Fruit fly (Drosophila melanogaster): ENCODE results near the gene TrissinR.

- TF ChIP-seq OdsH (GFP tag; optimal IDR thresholded peaks at IDR 0.05) (no peak), Gug (GFP tag; IDR thresholded peaks at IDR 0.05) (no peak), CG6808 (GFP tag; optimal IDR thresholded peaks at IDR 0.05) (no peak), CG16779 (tag; optimal IDR thresholded peaks at IDR 0.05) (no peak), Met (GFP tag; optimal IDR thresholded peaks at IDR 0.05) (no peak), dsx (GFP tag; optimal IDR thresholded peaks at IDR 0.05; ENCODE audit: poor library complexity, severe bottlenecking) (no peak), Sox15 (GFP tag; optimal IDR thresholded peaks at IDR 0.05) (no peak), CG15336 (GFP tag; IDR thresholded peaks at IDR 0.05) (no peak), Eip75B (GFP tag; optimal IDR thresholded peaks at IDR 0.05) (no peak), CG11762 (GFP tag; optimal IDR thresholded peaks at IDR 0.05; ENCODE audit: insufficient read depth) (no peak), Sox102F (GFP tag; optimal IDR thresholded peaks at IDR 0.05) (no peak), fd59A (GFP tag; optimal IDR thresholded peaks at IDR 0.05) (no peak)
Measured at dm6 chr2L:5883441-5883840, 59.6 kb downstream of the TrissinR start, which contains the start of gene CG44574.
